Fruit fly (Drosophila melanogaster) whole organism, embryonic: Measurements from ENCODE around the gene CG13012.
A peak's percentile ranks its signal among the peaks of the same experiment; 100 is the strongest.

Experiments
- Atf-2 ChIP-seq: fragments of 200-800 bp; sonication (Bioruptor generic); optimal IDR thresholded peaks from 2 replicates; lab custom pipeline; 2016; ENCODE audit warnings: missing biosample characterization, missing genetic modification characterization
- CG10654 ChIP-seq: fragments of 200-800 bp; sonication (Bioruptor generic); optimal IDR thresholded peaks from 2 replicates; lab custom pipeline; 2016; ENCODE audit warnings: missing biosample characterization, missing genetic modification characterization
- CG11504 ChIP-seq: fragments of 200-800 bp; sonication (Bioruptor generic); optimal IDR thresholded peaks from 3 replicates; lab custom pipeline; 2019; ENCODE audit warnings: missing biosample characterization, mild to moderate bottlenecking, missing genetic modification characterization, moderate library complexity
- CG12299 ChIP-seq: fragments of 200-800 bp; sonication (Bioruptor generic); optimal IDR thresholded peaks from 2 replicates; lab custom pipeline; 2018; ENCODE audit warnings: missing biosample characterization, mild to moderate bottlenecking, missing genetic modification characterization
- CG13296 ChIP-seq: fragments of 200-800 bp; sonication (Bioruptor generic); optimal IDR thresholded peaks from 3 replicates; lab custom pipeline; 2018; ENCODE audit warnings: missing biosample characterization, mild to moderate bottlenecking, missing genetic modification characterization
- CG15269 ChIP-seq: fragments of 200-800 bp; sonication (Bioruptor generic); optimal IDR thresholded peaks from 2 replicates; lab custom pipeline; 2018; ENCODE audit warnings: missing biosample characterization, mild to moderate bottlenecking, missing genetic modification characterization, moderate library complexity
- CG15479 ChIP-seq: fragments of 200-800 bp; sonication (Bioruptor generic); optimal IDR thresholded peaks from 3 replicates; lab custom pipeline; 2019; ENCODE audit warnings: missing biosample characterization, mild to moderate bottlenecking, missing genetic modification characterization, moderate library complexity
- CG16863 ChIP-seq: fragments of 200-800 bp; sonication (Bioruptor generic); optimal IDR thresholded peaks from 3 replicates; lab custom pipeline; 2016; ENCODE audit warnings: missing biosample characterization, missing genetic modification characterization
- CG17385 ChIP-seq: fragments of 200-800 bp; sonication (Bioruptor generic); optimal IDR thresholded peaks from 3 replicates; lab custom pipeline; 2018; ENCODE audit warnings: missing biosample characterization, mild to moderate bottlenecking, missing genetic modification characterization
- CG3065 ChIP-seq: fragments of 200-800 bp; sonication (Bioruptor generic); optimal IDR thresholded peaks from 2 replicates; lab custom pipeline; 2016; ENCODE audit warnings: missing biosample characterization, missing genetic modification characterization
- CG32532 ChIP-seq: fragments of 200-800 bp; sonication (Bioruptor generic); IDR thresholded peaks from 2 replicates; pipeline ENCODE4 v1.3.6; 2022; ENCODE audit warnings: missing biosample characterization, missing genetic modification characterization
- CG4328 ChIP-seq: fragments of 200-800 bp; sonication (Bioruptor generic); optimal IDR thresholded peaks from 3 replicates; lab custom pipeline; 2017; ENCODE audit warnings: missing biosample characterization, missing genetic modification reagents, missing genetic modification characterization
- CG6813 ChIP-seq: fragments of 200-800 bp; sonication (Bioruptor generic); optimal IDR thresholded peaks from 2 replicates; lab custom pipeline; 2017; ENCODE audit warnings: missing biosample characterization, missing genetic modification characterization, mild to moderate bottlenecking, moderate library complexity, missing genetic modification reagents
- CG8290 ChIP-seq, 3 experiments: fragments of 200-800 bp; sonication (Bioruptor generic); optimal IDR thresholded peaks; 2 replicates each; lab custom pipeline; 2016 to 2019; ENCODE audit warnings: missing biosample characterization in 3 of 3, missing genetic modification characterization in 3 of 3, mild to moderate bottlenecking in 2 of 3, moderate library complexity in 1 of 3
- CG8765 ChIP-seq: fragments of 200-800 bp; sonication (Bioruptor generic); IDR thresholded peaks from 2 replicates; pipeline ENCODE4 v1.3.6; 2022; ENCODE audit warnings: missing biosample characterization, missing genetic modification characterization
- CG9437 ChIP-seq: fragments of 200-800 bp; sonication (Bioruptor generic); optimal IDR thresholded peaks from 2 replicates; lab custom pipeline; 2018; ENCODE audit warnings: missing biosample characterization, mild to moderate bottlenecking, missing genetic modification characterization
- CG9609 ChIP-seq: fragments of 200-800 bp; sonication (Bioruptor generic); optimal IDR thresholded peaks from 3 replicates; lab custom pipeline; 2016; ENCODE audit warnings: missing biosample characterization, missing genetic modification characterization
- CG9817 ChIP-seq: fragments of 200-800 bp; sonication (Bioruptor generic); optimal IDR thresholded peaks from 2 replicates; lab custom pipeline; 2018; ENCODE audit warnings: missing biosample characterization, mild to moderate bottlenecking, missing genetic modification characterization, moderate library complexity
- CG9932 ChIP-seq: fragments of 200-800 bp; sonication (Bioruptor generic); IDR thresholded peaks from 2 replicates; pipeline ENCODE4 v1.3.6; 2022; ENCODE audit warnings: missing biosample characterization, missing genetic modification characterization
- D ChIP-seq, 2 experiments: fragments of 200-800 bp in 1 of 2; fragments of >200 bp in 1 of 2; sonication (Bioruptor generic) in 1 of 2; optimal IDR thresholded peaks; 2 replicates in 1 of 2; 3 replicates in 1 of 2; lab custom pipeline; 2017; ENCODE audit warnings: mild to moderate bottlenecking in 1 of 2, missing biosample characterization in 1 of 2, missing genetic modification characterization in 1 of 2, missing genetic modification reagents in 1 of 2
- Dll ChIP-seq: fragments of 200-800 bp; sonication (Bioruptor generic); IDR thresholded peaks from 4 replicates; pipeline ENCODE4 v1.3.6; 2022; ENCODE audit warnings: missing biosample characterization, missing genetic modification characterization; ENCODE audit not compliant: partially characterized antibody
- Doc3 ChIP-seq: fragments of 200-800 bp; sonication (Bioruptor generic); IDR thresholded peaks from 3 replicates; pipeline ENCODE4 v1.3.6; 2022; ENCODE audit warnings: missing biosample characterization, missing genetic modification characterization; ENCODE audit not compliant: partially characterized antibody
- Mrtf ChIP-seq: fragments of 200-800 bp; sonication (Bioruptor generic); IDR thresholded peaks from 3 replicates; pipeline ENCODE4 v1.3.6; 2022; ENCODE audit warnings: missing biosample characterization, missing genetic modification characterization
- Opbp ChIP-seq: fragments of 200-800 bp; sonication (Bioruptor generic); IDR thresholded peaks from 3 replicates; pipeline ENCODE4 v1.3.6; 2022; ENCODE audit warnings: missing biosample characterization, missing genetic modification characterization; ENCODE audit not compliant: partially characterized antibody
- Sin3A ChIP-seq: fragments of >200 bp; optimal IDR thresholded peaks from 2 replicates; lab custom pipeline; 2018
- Sry-β ChIP-seq: fragments of 200-800 bp; sonication (Bioruptor generic); optimal IDR thresholded peaks from 2 replicates; lab custom pipeline; 2018; ENCODE audit warnings: missing biosample characterization, mild to moderate bottlenecking, missing genetic modification characterization, moderate library complexity
- Stat92E ChIP-seq, 3 experiments: fragments of >200 bp in 2 of 3; fragments of 200-800 bp in 1 of 3; sonication (Bioruptor generic) in 1 of 3; optimal IDR thresholded peaks; 2 replicates each; lab custom pipeline; 2017 to 2019; ENCODE audit warnings: missing biosample characterization in 3 of 3, missing genetic modification characterization in 3 of 3, mild to moderate bottlenecking in 1 of 3, moderate library complexity in 1 of 3
- Xbp1 ChIP-seq: fragments of 200-800 bp; sonication (Bioruptor generic); optimal IDR thresholded peaks from 3 replicates; lab custom pipeline; 2016; ENCODE audit warnings: missing biosample characterization, mild to moderate bottlenecking, missing genetic modification characterization
- YL-1 ChIP-seq: fragments of 200-800 bp; sonication (Bioruptor generic); optimal IDR thresholded peaks from 3 replicates; lab custom pipeline; 2017; ENCODE audit warnings: missing biosample characterization, mild to moderate bottlenecking, missing genetic modification characterization
- ash1 ChIP-seq: fragments of 200-800 bp; sonication (Bioruptor generic); optimal IDR thresholded peaks from 2 replicates; lab custom pipeline; 2018; ENCODE audit warnings: missing biosample characterization, mild to moderate bottlenecking, missing genetic modification characterization
- ato ChIP-seq: fragments of 200-800 bp; sonication (Bioruptor generic); IDR thresholded peaks from 2 replicates; pipeline ENCODE4 v1.3.6; 2022; ENCODE audit warnings: missing biosample characterization, missing genetic modification characterization; ENCODE audit not compliant: partially characterized antibody
- gcm ChIP-seq: fragments of 200-800 bp; sonication (Bioruptor generic); optimal IDR thresholded peaks from 2 replicates; lab custom pipeline; 2019; ENCODE audit warnings: missing biosample characterization, mild to moderate bottlenecking, missing genetic modification characterization, moderate library complexity
- gfzf ChIP-seq: fragments of 200-800 bp; sonication (Bioruptor generic); optimal IDR thresholded peaks from 2 replicates; lab custom pipeline; 2016; ENCODE audit warnings: missing biosample characterization, mild to moderate bottlenecking, missing genetic modification characterization, moderate library complexity
- ham ChIP-seq: fragments of 200-800 bp; sonication (Bioruptor generic); IDR thresholded peaks from 2 replicates; pipeline ENCODE4 v1.3.6; 2022; ENCODE audit warnings: missing biosample characterization, missing genetic modification characterization
- hth ChIP-seq: fragments of >200 bp; optimal IDR thresholded peaks from 2 replicates; lab custom pipeline; 2017; ENCODE audit warnings: inconsistent platforms
- insv ChIP-seq, 2 experiments: fragments of 200-800 bp; sonication (Bioruptor generic); optimal IDR thresholded peaks; 3 replicates each; lab custom pipeline; 2016 to 2018; ENCODE audit warnings: missing biosample characterization in 2 of 2, missing genetic modification characterization in 2 of 2
- inv ChIP-seq: fragments of 200-800 bp; sonication (Bioruptor generic); IDR thresholded peaks from 2 replicates; pipeline ENCODE4 v1.3.6; 2022; ENCODE audit warnings: missing biosample characterization, missing genetic modification characterization; ENCODE audit not compliant: partially characterized antibody
- jumu ChIP-seq: fragments of 200-800 bp; sonication (Bioruptor generic); optimal IDR thresholded peaks from 3 replicates; lab custom pipeline; 2016; ENCODE audit warnings: missing biosample characterization, missing genetic modification characterization
- kni ChIP-seq: fragments of 200-800 bp; sonication (Bioruptor generic); optimal IDR thresholded peaks from 3 replicates; lab custom pipeline; 2017; ENCODE audit warnings: mild to moderate bottlenecking, missing biosample characterization, missing genetic modification reagents, missing genetic modification characterization
- lola ChIP-seq, 3 experiments: fragments of >200 bp in 2 of 3; fragments of 200-800 bp in 1 of 3; sonication (Bioruptor generic) in 1 of 3; optimal IDR thresholded peaks; 2 replicates each; lab custom pipeline; 2017 to 2019; ENCODE audit warnings: missing biosample characterization in 3 of 3, missing genetic modification characterization in 3 of 3, mild to moderate bottlenecking in 1 of 3, moderate library complexity in 1 of 3
- pita ChIP-seq: fragments of 200-800 bp; sonication (Bioruptor generic); optimal IDR thresholded peaks from 2 replicates; lab custom pipeline; 2017; ENCODE audit warnings: missing biosample characterization, mild to moderate bottlenecking, missing genetic modification characterization
- row ChIP-seq: fragments of 200-800 bp; sonication (Bioruptor generic); IDR thresholded peaks from 3 replicates; pipeline ENCODE4 v1.3.6; 2022; ENCODE audit warnings: missing biosample characterization, missing genetic modification characterization
- sens ChIP-seq: fragments of 200-800 bp; sonication (Bioruptor generic); peaks from one replicate; lab custom pipeline; 2016; ENCODE audit warnings: missing biosample characterization, missing genetic modification characterization
- slbo ChIP-seq: fragments of 200-800 bp; sonication (Bioruptor generic); IDR thresholded peaks from 2 replicates; pipeline ENCODE4 v1.3.6; 2022; ENCODE audit warnings: missing biosample characterization, missing genetic modification characterization
- stwl ChIP-seq: fragments of 200-800 bp; sonication (Bioruptor generic); optimal IDR thresholded peaks from 3 replicates; lab custom pipeline; 2018; ENCODE audit warnings: missing biosample characterization, mild to moderate bottlenecking, missing genetic modification characterization, moderate library complexity
- zen2 ChIP-seq: fragments of 200-800 bp; sonication (Bioruptor generic); IDR thresholded peaks from 3 replicates; pipeline ENCODE4 v1.3.6; 2022; ENCODE audit warnings: missing biosample characterization, missing genetic modification characterization; ENCODE audit not compliant: partially characterized antibody
- zfh2 ChIP-seq: fragments of 200-800 bp; sonication (Bioruptor generic); optimal IDR thresholded peaks from 2 replicates; lab custom pipeline; 2016; ENCODE audit warnings: missing biosample characterization, missing genetic modification characterization

The CG13012 gene

dm6 chrX:16687400-16688105 is 11.0 kb upstream of the CG13012 start (continued):
- TF ChIP-seq kni (no peak), CG10654 (GFP tag; lab: Kevin White, UChicago) (no peak), CG4328 (GFP tag; lab: Kevin White, UChicago) (no peak), CG16863 (GFP tag; lab: Kevin White, UChicago) (no peak), CG8290 (GFP tag; optimal IDR thresholded peaks at IDR 0.05; lab: Kevin White, UChicago) (no peak), CG8290 (tag; optimal IDR thresholded peaks at IDR 0.05; lab: Kevin White, UChicago) (no peak), CG15479 (GFP tag; lab: Kevin White, UChicago) (no peak), CG3065 (GFP tag; lab: Kevin White, UChicago) (no peak), Doc3 (GFP tag; lab: Robert Waterston, UW) (no peak), CG9817 (no peak), sens (peak; percentile 78), D (optimal IDR thresholded peaks at IDR 0.05; lab: Kevin White, UChicago) (no peak), D (GFP tag; optimal IDR thresholded peaks at IDR 0.05; lab: Kevin White, UChicago) (no peak), slbo (no peak), ham (GFP tag; lab: Robert Waterston, UW) (no peak), Opbp (no peak), inv (GFP tag; lab: Robert Waterston, UW) (no peak), CG13296 (GFP tag; lab: Kevin White, UChicago) (no peak), jumu (no peak), CG9609 (no peak), CG12299 (no peak)

dm6 chrX:16683765-16684164 is 7.2 kb upstream of the CG13012 start, which contains the start of gene Axs:
Gene Axs (minus strand): TSS chrX:16683895.
- no peak for TF ChIP-seq CG9437
- TF ChIP-seq Sry-β (GFP tag; lab: Kevin White, UChicago) = peak; percentile 87
- TF ChIP-seq lola (GFP tag; optimal IDR thresholded peaks at IDR 0.05; lab: Kevin White, UChicago) = peak in 1 of 3 experiments; percentile 30
- peak; percentile 36 for TF ChIP-seq gfzf (GFP tag; lab: Kevin White, UChicago)
- peak; percentile 58 for TF ChIP-seq CG9932
- TF ChIP-seq insv (GFP tag; optimal IDR thresholded peaks at IDR 0.05; lab: Kevin White, UChicago) = peak in 1 of 2 experiments; percentile 20
- no peak for TF ChIP-seq CG32532 (GFP tag; lab: Robert Waterston, UW)
- peak; percentile 62 for TF ChIP-seq CG11504
- peak; percentile 66; the same call in 2 of the 3 replicates for TF ChIP-seq zen2 (GFP tag; lab: Robert Waterston, UW)
- no peak for TF ChIP-seq CG8765 (GFP tag; lab: Robert Waterston, UW)
- no peak for TF ChIP-seq gcm (GFP tag; lab: Kevin White, UChicago)
- peak; percentile 30 for TF ChIP-seq zfh2 (GFP tag; lab: Kevin White, UChicago)
- TF ChIP-seq ato (GFP tag; lab: Robert Waterston, UW) = peak; percentile 69
- peak; percentile 49; the same call in 1 of the 3 replicates for TF ChIP-seq row (GFP tag; lab: Robert Waterston, UW)
- peak; percentile 44; the same call in 1 of the 3 replicates for TF ChIP-seq Doc3 (GFP tag; lab: Robert Waterston, UW)
- no peak for TF ChIP-seq CG6813
- peak; percentile 64 for TF ChIP-seq stwl (tag; lab: Kevin White, UChicago)
- no peak for TF ChIP-seq hth
- peak; percentile 48 for TF ChIP-seq Sin3A (lab: Kevin White, UChicago)
- no peak for TF ChIP-seq CG15269
- peak; percentile 76 for TF ChIP-seq sens
- peak; percentile 62; the same call in 2 of the 4 replicates for TF ChIP-seq Dll (GFP tag; lab: Robert Waterston, UW)
- TF ChIP-seq ash1 (GFP tag; lab: Kevin White, UChicago) = no peak
- TF ChIP-seq Xbp1 = peak; percentile 57
- TF ChIP-seq CG17385 (GFP tag; lab: Kevin White, UChicago) = peak; percentile 78
- TF ChIP-seq pita (GFP tag; lab: Kevin White, UChicago) = no peak
- TF ChIP-seq Atf-2 (GFP tag; lab: Kevin White, UChicago) = peak; percentile 15
- TF ChIP-seq YL-1 (GFP tag; lab: Kevin White, UChicago) = peak; percentile 41
- no peak for TF ChIP-seq Mrtf (GFP tag; lab: Robert Waterston, UW)
- peak in 1 of 3 experiments; percentile 43 for TF ChIP-seq Stat92E (GFP tag; optimal IDR thresholded peaks at IDR 0.05; lab: Kevin White, UChicago)
